Worm (Caenorhabditis elegans) whole organism, young adult: ENCODE measurements around the gene nhr-105.

ENCODE experiments used
- B0261.1 ChIP-seq: sonication (generic microtip); optimal IDR thresholded peaks from 2 replicates; lab custom pipeline; 2016; ENCODE audit warnings: mild to moderate bottlenecking, missing genetic modification characterization, moderate library complexity, missing compliant biosample characterization
- chd-7 ChIP-seq: sonication (generic microtip); optimal IDR thresholded peaks from 2 replicates; lab custom pipeline; 2016; ENCODE audit warnings: mild to moderate bottlenecking, missing genetic modification characterization, moderate library complexity, missing compliant biosample characterization
- dpl-1 ChIP-seq: fragments of 150-350 bp; optimal IDR thresholded peaks from 2 replicates; lab custom pipeline; 2014; ENCODE audit warnings: missing biosample characterization, missing genetic modification reagents, missing genetic modification characterization
- fkh-3 ChIP-seq: sonication (generic microtip); optimal IDR thresholded peaks from 2 replicates; lab custom pipeline; 2016; ENCODE audit warnings: mild to moderate bottlenecking, missing genetic modification characterization, missing compliant biosample characterization
- pbrm-1 ChIP-seq: fragments of 200-800 bp; sonication (Bioruptor generic); IDR thresholded peaks from 2 replicates; pipeline ENCODE4 v1.3.6; 2022; ENCODE audit warnings: missing genetic modification reagents, missing genetic modification characterization, missing compliant biosample characterization
- unc-130 ChIP-seq: sonication (generic microtip); optimal IDR thresholded peaks from 2 replicates; lab custom pipeline; 2016; ENCODE audit warnings: missing genetic modification reagents, missing genetic modification characterization, missing compliant biosample characterization
- unc-62 ChIP-seq: fragments of 150-350 bp; optimal IDR thresholded peaks from 2 replicates; lab custom pipeline; 2014; ENCODE audit warnings: missing biosample characterization, missing genetic modification reagents, missing genetic modification characterization

DNA sequence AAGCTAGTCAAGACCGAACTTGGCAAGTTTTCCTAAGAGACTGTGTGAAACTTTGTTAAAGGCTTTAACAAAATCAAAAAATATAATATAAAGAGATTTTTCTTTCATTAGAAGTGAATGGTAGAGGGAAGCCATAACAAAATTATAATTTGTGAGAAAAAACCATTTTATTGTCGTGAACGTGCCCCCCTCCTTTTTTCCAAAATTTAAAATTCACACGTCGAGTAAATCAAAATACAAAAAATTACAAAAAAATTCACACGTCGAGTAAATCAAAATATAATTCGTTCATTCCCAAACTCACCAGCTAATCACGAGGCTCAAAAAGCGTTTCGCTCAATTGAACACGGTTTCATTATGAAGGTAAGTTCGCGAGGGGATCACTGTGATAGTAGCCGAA lies 40.4 kb upstream of the nhr-105 start, which contains the start of gene C25A8.2:
- TF ChIP-seq dpl-1 (GFP tag; lab: Kevin White, UChicago) (no peak), unc-130 (GFP tag; lab: Kevin White, UChicago) (no peak), unc-62 (GFP tag; lab: Kevin White, UChicago) (no peak), pbrm-1 (no peak), fkh-3 (no peak), B0261.1 (tag; lab: Kevin White, UChicago) (no peak), chd-7 (tag; lab: Kevin White, UChicago) (no peak)
